Worm (Caenorhabditis elegans) whole organism, L4 larva: Measurements from ENCODE around the gene F25G6.9.

ENCODE experiments used
- attf-4 ChIP-seq: sonication (generic microtip); optimal IDR thresholded peaks from 3 replicates; lab custom pipeline; 2017; ENCODE audit warnings: missing biosample characterization, missing genetic modification characterization
- hif-1 ChIP-seq, 2 experiments: sonication (generic microtip); optimal IDR thresholded peaks; 2 replicates each; lab custom pipeline; 2016 to 2017; ENCODE audit warnings: missing compliant biosample characterization in 2 of 2, missing genetic modification characterization in 2 of 2, missing genetic modification reagents in 2 of 2, missing genotype in 2 of 2, mild to moderate bottlenecking in 1 of 2
- mdl-1 ChIP-seq, 2 experiments: fragments of 150-350 bp in 1 of 2; sonication (generic microtip) in 1 of 2; optimal IDR thresholded peaks; 2 replicates each; lab custom pipeline; 2014 to 2017; ENCODE audit warnings: missing biosample characterization in 2 of 2, missing genetic modification characterization in 2 of 2
- nhr-41 ChIP-seq: fragments of 200-800 bp; sonication (Bioruptor generic); IDR thresholded peaks from 2 replicates; pipeline ENCODE4 v1.3.6; 2022; ENCODE audit warnings: missing genetic modification reagents, missing genetic modification characterization, missing compliant biosample characterization
- php-3 ChIP-seq: fragments of 200-800 bp; sonication (Bioruptor generic); IDR thresholded peaks from 2 replicates; pipeline ENCODE4 v1.3.6; 2022; ENCODE audit warnings: missing genetic modification reagents, missing genetic modification characterization, missing compliant biosample characterization
- unc-39 ChIP-seq: sonication (generic microtip); optimal IDR thresholded peaks from 2 replicates; lab custom pipeline; 2017; ENCODE audit warnings: missing biosample characterization, missing genetic modification characterization

DNA sequence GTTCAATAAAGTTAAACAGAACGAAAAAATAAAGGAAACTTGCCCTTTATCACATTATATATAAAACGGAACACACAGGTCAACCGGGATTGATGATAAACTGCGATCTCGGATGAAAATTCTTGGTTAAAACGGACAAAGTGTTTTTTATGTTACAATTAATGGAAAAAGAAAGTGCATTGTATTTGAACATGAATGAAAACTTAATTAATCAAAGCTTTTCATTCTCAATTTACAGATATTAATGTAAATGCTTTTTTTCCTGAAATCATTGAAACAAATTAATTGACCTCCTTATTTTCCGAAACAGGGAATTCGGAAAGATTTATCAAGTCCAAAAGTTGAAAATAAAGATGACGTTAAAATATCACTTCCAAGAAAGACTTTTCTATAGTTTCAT is 31.6 kb upstream of the F25G6.9 start, which contains the start of gene F41E6.8:
- no peak for TF ChIP-seq hif-1 (tag; optimal IDR thresholded peaks at IDR 0.05; lab: Kevin White, UChicago)
- TF ChIP-seq nhr-41 (GFP tag; lab: Robert Waterston, UW), result no peak
- TF ChIP-seq attf-4, result no peak
- no peak for TF ChIP-seq unc-39 (tag; lab: Kevin White, UChicago)
- TF ChIP-seq php-3, result no peak
- no peak for TF ChIP-seq mdl-1 (tag; optimal IDR thresholded peaks at IDR 0.05; lab: Kevin White, UChicago)
